Worm (Caenorhabditis elegans) whole organism, midembryonic: Measurements from ENCODE around the gene ncx-1.

ENCODE experiments used
- T22C8.4 ChIP-seq: fragments of 200-800 bp; sonication (Bioruptor generic); IDR thresholded peaks from 2 replicates; pipeline ENCODE4 v1.3.6; 2022; ENCODE audit warnings: missing genetic modification characterization, missing compliant biosample characterization
- flt-1 ChIP-seq: fragments of 200-800 bp; sonication (Bioruptor generic); IDR thresholded peaks from 2 replicates; pipeline ENCODE4 v1.3.6; 2022; ENCODE audit warnings: missing genetic modification characterization, missing compliant biosample characterization
- klf-2 ChIP-seq: fragments of 200-800 bp; sonication (Bioruptor generic); conservative IDR thresholded peaks from 2 replicates; pipeline ENCODE4 v1.3.6; 2022; ENCODE audit warnings: missing genetic modification reagents, missing genetic modification characterization, missing compliant biosample characterization
- med-1 ChIP-seq: sonication (generic microtip); optimal IDR thresholded peaks from 2 replicates; lab custom pipeline; 2017; ENCODE audit warnings: missing genetic modification characterization, mild to moderate bottlenecking, missing compliant biosample characterization, antibody characterized with exemption, missing genetic modification reagents; ENCODE audit not compliant: insufficient read depth
- ref-1 ChIP-seq: fragments of 200-800 bp; sonication (Bioruptor generic); conservative IDR thresholded peaks from 2 replicates; pipeline ENCODE4 v1.3.6; 2022; ENCODE audit warnings: missing genetic modification reagents, missing genetic modification characterization, missing compliant biosample characterization
- tab-1 ChIP-seq: fragments of 200-800 bp; sonication (Bioruptor generic); IDR thresholded peaks from 2 replicates; pipeline ENCODE4 v1.3.6; 2022; ENCODE audit warnings: missing genetic modification characterization, missing compliant biosample characterization
- ztf-23 ChIP-seq: fragments of 200-800 bp; sonication (Bioruptor generic); IDR thresholded peaks from 2 replicates; pipeline ENCODE4 v1.3.6; 2022; ENCODE audit warnings: missing genetic modification reagents, missing genetic modification characterization, missing compliant biosample characterization
- ztf-29 ChIP-seq: fragments of 200-800 bp; sonication (Bioruptor generic); IDR thresholded peaks from 2 replicates; pipeline ENCODE4 v1.3.6; 2022; ENCODE audit warnings: missing genetic modification reagents, missing genetic modification characterization, missing compliant biosample characterization

- TF ChIP-seq tab-1 (GFP tag; lab: Robert Waterston, UW) (no peak), klf-2 (GFP tag; lab: Robert Waterston, UW) (no peak), T22C8.4 (GFP tag; lab: Robert Waterston, UW) (no peak), flt-1 (no peak), ref-1 (GFP tag; lab: Robert Waterston, UW) (no peak), med-1 (no peak), ztf-29 (GFP tag; lab: Robert Waterston, UW) (no peak), ztf-23 (GFP tag; lab: Robert Waterston, UW) (no peak)
Observed at ce11 chrV:20065096-20065495, 55.4 kb downstream of the ncx-1 start.
